Worm (Caenorhabditis elegans) whole organism, young adult: ENCODE measurements around the gene srab-21.

Source experiments
- T26A5.8 ChIP-seq: sonication (generic microtip); optimal IDR thresholded peaks from 2 replicates; lab custom pipeline; 2016; ENCODE audit warnings: missing genetic modification characterization, missing compliant biosample characterization
- Y53G8AR.9 ChIP-seq: fragments of 200-800 bp; sonication (Bioruptor generic); conservative IDR thresholded peaks from 2 replicates; pipeline ENCODE4 v1.3.6; 2022; ENCODE audit warnings: missing genetic modification reagents, missing genetic modification characterization, missing compliant biosample characterization
- Y56A3A.18 ChIP-seq: fragments of 200-800 bp; sonication (Bioruptor generic); IDR thresholded peaks from 2 replicates; pipeline ENCODE4 v1.3.6; 2022; ENCODE audit warnings: missing genetic modification reagents, missing genetic modification characterization, missing compliant biosample characterization
- ccch-3 ChIP-seq: fragments of 200-800 bp; sonication (Bioruptor generic); optimal IDR thresholded peaks from 2 replicates; lab custom pipeline; 2018; ENCODE audit warnings: mild to moderate bottlenecking, missing genetic modification characterization, missing compliant biosample characterization
- fkh-3 ChIP-seq: sonication (generic microtip); optimal IDR thresholded peaks from 2 replicates; lab custom pipeline; 2016; ENCODE audit warnings: mild to moderate bottlenecking, missing genetic modification characterization, missing compliant biosample characterization
- sea-2 ChIP-seq: fragments of 200-800 bp; sonication (Bioruptor generic); IDR thresholded peaks from 2 replicates; pipeline ENCODE4 v1.3.6; 2022; ENCODE audit warnings: missing genetic modification characterization, missing compliant biosample characterization
- snpc-1.1 ChIP-seq: sonication (generic microtip); optimal IDR thresholded peaks from 2 replicates; lab custom pipeline; 2017; ENCODE audit warnings: missing genetic modification characterization, mild to moderate bottlenecking, missing compliant biosample characterization, antibody characterized with exemption, moderate library complexity, missing genotype, missing genetic modification reagents; ENCODE audit not compliant: insufficient read depth
- snpc-4 ChIP-seq, 5 experiments: fragments of 150-350 bp in 1 of 5; sonication (generic microtip) in 4 of 5; optimal IDR thresholded peaks; 2 replicates each; lab custom pipeline; 2014 to 2018; ENCODE audit warnings: missing genetic modification characterization in 5 of 5, missing biosample characterization in 3 of 5, antibody characterized with exemption in 2 of 5, mild to moderate bottlenecking in 2 of 5, missing compliant biosample characterization in 2 of 5, missing genotype in 2 of 5, moderate library complexity in 2 of 5, missing genetic modification reagents in 1 of 5

DNA sequence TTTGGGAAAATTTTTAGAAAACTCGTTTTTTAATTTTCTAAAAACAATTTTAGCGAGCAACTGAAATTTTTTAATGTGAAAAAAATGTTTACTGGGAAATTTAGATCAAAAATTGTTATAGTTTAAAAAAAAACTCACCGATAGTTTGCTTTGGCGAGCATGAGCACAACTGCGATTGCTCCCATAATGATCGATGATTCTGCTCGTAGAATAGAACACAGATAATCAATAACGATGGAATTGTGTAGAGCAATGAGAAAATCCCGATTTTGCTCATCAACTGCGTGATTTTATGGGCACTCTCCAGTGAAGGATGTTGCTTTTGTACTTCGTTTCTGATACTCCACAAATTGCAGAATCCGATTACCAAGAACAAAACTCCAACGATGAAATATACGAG, 18.4 kb upstream of the srab-21 start:
- TF ChIP-seq Y53G8AR.9 (GFP tag; lab: Robert Waterston, UW) (no peak), snpc-1.1 (no peak), snpc-4 (GFP tag; optimal IDR thresholded peaks at IDR 0.05; lab: Kevin White, UChicago) (no peak), snpc-4 (tag; optimal IDR thresholded peaks at IDR 0.05; lab: Kevin White, UChicago) (no peak), sea-2 (no peak), T26A5.8 (no peak), Y56A3A.18 (GFP tag; lab: Robert Waterston, UW) (no peak), fkh-3 (tag; lab: Kevin White, UChicago) (no peak), ccch-3 (no peak)
